Fruit fly (Drosophila melanogaster): ENCODE results near the gene mRpL47.

Gene mRpL47

DNA sequence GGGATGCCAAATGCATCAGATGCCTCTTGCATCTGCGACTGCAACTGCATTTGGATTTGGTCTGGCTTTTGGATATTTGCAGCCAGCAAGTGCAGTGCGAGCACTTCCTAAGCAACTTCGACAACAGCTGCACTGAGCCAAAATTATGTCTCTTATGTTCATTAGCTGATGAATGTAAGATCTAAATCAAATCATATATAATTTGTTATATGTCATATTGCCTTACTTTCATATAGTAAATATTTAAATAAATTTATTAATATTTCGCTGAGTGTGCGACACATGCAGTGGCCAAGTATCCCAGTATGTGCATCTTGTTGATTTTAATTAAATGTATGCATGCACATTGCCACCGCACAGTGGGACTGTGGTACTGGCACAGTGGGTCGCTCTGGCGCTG lies 35.3 kb downstream of the mRpL47 start (continued):
- TF ChIP-seq cato (GFP tag; optimal IDR thresholded peaks at IDR 0.05; ENCODE audit: borderline replicate concordance) (no peak), CG9817 (tag; optimal IDR thresholded peaks at IDR 0.05) (no peak), Max (GFP tag; optimal IDR thresholded peaks at IDR 0.05) (no peak), shn (GFP tag; optimal IDR thresholded peaks at IDR 0.05) (no peak), CG3726 (GFP tag; IDR thresholded peaks at IDR 0.05) (no peak), ci (GFP tag; IDR thresholded peaks at IDR 0.05) (0 out of 3 replicates have a peak, but pooled peaks have one; percentile 19), Ravus (GFP tag; IDR thresholded peaks at IDR 0.05) (no peak), CG7928 (GFP tag; optimal IDR thresholded peaks at IDR 0.05) (no peak), Spps (tag; optimal IDR thresholded peaks at IDR 0.05) (no peak), trh (GFP tag; optimal IDR thresholded peaks at IDR 0.05) (no peak), gcm (GFP tag; optimal IDR thresholded peaks at IDR 0.05) (no peak), CG10209 (GFP tag; optimal IDR thresholded peaks at IDR 0.05) (no peak), CG18262 (tag; optimal IDR thresholded peaks at IDR 0.05) (no peak), CG4617 (GFP tag; optimal IDR thresholded peaks at IDR 0.05; ENCODE audit: borderline replicate concordance) (no peak), CG11504 (tag; optimal IDR thresholded peaks at IDR 0.05) (peak; percentile 27), CG12391 (tag; optimal IDR thresholded peaks at IDR 0.05) (no peak), Chrac-16 (GFP tag; optimal IDR thresholded peaks at IDR 0.05) (no peak), ato (GFP tag; IDR thresholded peaks at IDR 0.05; ENCODE audit: partially characterized antibody) (no peak), zf30C (GFP tag; optimal IDR thresholded peaks at IDR 0.05) (no peak), E2f2 (GFP tag; IDR thresholded peaks at IDR 0.05) (no peak), CG2120 (GFP tag; optimal IDR thresholded peaks at IDR 0.05) (no peak), CG6765 (GFP tag; optimal IDR thresholded peaks at IDR 0.05) (no peak), hkb (optimal IDR thresholded peaks at IDR 0.05) (no peak), hkb (GFP tag; IDR thresholded peaks at IDR 0.05) (peak; percentile 45), scrt (GFP tag; optimal IDR thresholded peaks at IDR 0.05) (no peak), gce (GFP tag; IDR thresholded peaks at IDR 0.05) (no peak), CG10979 (tag; optimal IDR thresholded peaks at IDR 0.05) (no peak), Drgx (GFP tag; IDR thresholded peaks at IDR 0.05) (peak; percentile 80), CG17361 (GFP tag; IDR thresholded peaks at IDR 0.05) (0 out of 3 replicates have a peak, but pooled peaks have one; percentile 17), pnt (GFP tag; optimal IDR thresholded peaks at IDR 0.05) (no peak), Ada2b (GFP tag; IDR thresholded peaks at IDR 0.05) (0 out of 2 replicates have a peak, but pooled peaks have one; percentile 15), pan (optimal IDR thresholded peaks at IDR 0.05) (no peak), pan (GFP tag; optimal IDR thresholded peaks at IDR 0.05 in 1 of 2, IDR thresholded peaks at IDR 0.05 in 1 of 2) (no peak), CG10959 (GFP tag; IDR thresholded peaks at IDR 0.05) (no peak), Hr3 (GFP tag; optimal IDR thresholded peaks at IDR 0.05) (peak; percentile 1), CG4707 (GFP tag; optimal IDR thresholded peaks at IDR 0.05) (peak; percentile 72)

DNA sequence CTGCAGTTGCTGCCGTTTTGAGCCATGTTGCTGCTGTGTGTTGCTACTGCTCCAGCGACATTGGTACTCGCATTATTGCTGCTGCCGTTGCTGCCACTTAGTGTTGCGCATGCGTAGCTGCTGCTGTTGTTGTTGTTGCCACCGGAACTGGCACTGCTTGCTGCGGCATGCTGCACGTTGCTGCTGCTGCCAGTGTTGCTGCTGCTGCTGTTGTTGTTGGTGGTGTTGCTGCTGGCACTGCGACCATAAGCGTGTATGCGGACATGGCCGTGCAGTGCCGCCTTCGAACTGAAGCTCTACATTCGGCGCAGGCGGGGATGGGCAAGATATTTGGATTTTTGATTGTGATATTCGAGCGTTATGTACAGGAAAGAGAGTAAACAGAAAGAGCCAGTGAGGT lies 47.6 kb downstream of the mRpL47 start:
- TF ChIP-seq Ets65A (GFP tag) = peak; percentile 80
- no peak for TF ChIP-seq CG4328 (GFP tag; optimal IDR thresholded peaks at IDR 0.05)
